Worm (Caenorhabditis elegans): Measurements from ENCODE around the gene mrp-5.

DNA sequence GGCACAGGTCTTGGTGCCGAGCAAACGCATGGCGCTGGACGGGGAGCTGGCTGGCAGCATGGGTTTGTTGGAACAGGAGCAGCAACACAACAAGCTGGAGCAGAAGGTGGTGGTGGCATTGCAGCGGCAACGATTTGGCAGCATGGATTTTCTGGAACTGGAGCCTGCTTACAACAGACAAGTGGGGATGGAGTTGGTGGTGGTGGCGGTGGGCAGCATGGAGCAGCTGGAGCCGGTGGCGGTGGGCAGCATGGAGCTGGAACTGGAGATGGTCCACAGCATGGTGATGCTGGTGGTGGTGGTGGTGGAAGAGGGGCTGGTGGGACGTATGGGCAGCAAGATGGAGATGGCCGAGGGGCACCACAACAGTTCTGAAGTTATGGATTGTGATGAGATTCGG is 14.7 kb upstream of the mrp-5 start:
- TF ChIP-seq zag-1 (tag; optimal IDR thresholded peaks at IDR 0.05) (no peak), ztf-4 (tag; optimal IDR thresholded peaks at IDR 0.05) (no peak), egl-27 (tag; optimal IDR thresholded peaks at IDR 0.05) (no peak), efl-1 (optimal IDR thresholded peaks at IDR 0.05) (no peak), efl-1 (GFP tag; optimal IDR thresholded peaks at IDR 0.05 in 1 of 2) (no peak), alr-1 (tag; optimal IDR thresholded peaks at IDR 0.05; ENCODE audit: borderline replicate concordance) (no peak), aha-1 (tag; optimal IDR thresholded peaks at IDR 0.05) (no peak), sptf-1 (tag; optimal IDR thresholded peaks at IDR 0.05) (no peak), ceh-88 (GFP tag; IDR thresholded peaks at IDR 0.05) (no peak), pqm-1 (tag; optimal IDR thresholded peaks at IDR 0.05) (no peak)
